Fruit fly (Drosophila melanogaster) whole organism, wandering third instar larva: Measurements from ENCODE around the gene CG34348.

ENCODE experiments used
- Abd-B ChIP-seq: fragments of >200 bp; optimal IDR thresholded peaks from 2 replicates; lab custom pipeline; 2017; ENCODE audit warnings: missing biosample characterization, missing genetic modification characterization
- CG9705 ChIP-seq: fragments of 200-800 bp; sonication (Bioruptor generic); optimal IDR thresholded peaks from 2 replicates; lab custom pipeline; 2018; ENCODE audit warnings: missing biosample characterization, mild to moderate bottlenecking, missing genetic modification characterization
- Jra ChIP-seq: sonication (Bioruptor generic); optimal IDR thresholded peaks from 2 replicates; lab custom pipeline; 2016; ENCODE audit warnings: missing biosample characterization, missing genetic modification characterization
- br ChIP-seq: fragments of 200-800 bp; sonication (Bioruptor generic); optimal IDR thresholded peaks from 2 replicates; lab custom pipeline; 2016; ENCODE audit warnings: missing biosample characterization, missing genetic modification characterization
- dl ChIP-seq, 2 experiments: fragments of 175-275, 200-275 bp in 1 of 2; fragments of 200-275 bp in 1 of 2; sonication (Bioruptor generic); optimal IDR thresholded peaks; lab custom pipeline; 2018; ENCODE audit warnings: mild to moderate bottlenecking in 2 of 2, missing biosample characterization in 2 of 2, missing genetic modification characterization in 2 of 2, moderate library complexity in 2 of 2; ENCODE audit not compliant: partially characterized antibody in 2 of 2, insufficient read depth in 1 of 2
- dsf ChIP-seq: sonication (Bioruptor generic); optimal IDR thresholded peaks from 2 replicates; lab custom pipeline; 2016; ENCODE audit warnings: missing biosample characterization, missing genetic modification characterization, borderline replicate concordance
- ey ChIP-seq: fragments of 200-800 bp; sonication (Bioruptor generic); optimal IDR thresholded peaks from 2 replicates; lab custom pipeline; 2016; ENCODE audit warnings: missing biosample characterization, missing genetic modification characterization
- fru ChIP-seq: fragments of 200-800 bp; sonication (Bioruptor generic); optimal IDR thresholded peaks from 3 replicates; lab custom pipeline; 2016; ENCODE audit warnings: missing biosample characterization, mild to moderate bottlenecking, missing genetic modification characterization
- h ChIP-seq: fragments of 200-800 bp; sonication (Bioruptor generic); optimal IDR thresholded peaks from 3 replicates; lab custom pipeline; 2016; ENCODE audit warnings: missing biosample characterization, mild to moderate bottlenecking, missing genetic modification characterization
- lola ChIP-seq: fragments of >200 bp; optimal IDR thresholded peaks from 2 replicates; lab custom pipeline; 2017; ENCODE audit warnings: missing biosample characterization, missing genetic modification characterization
- pan ChIP-seq: fragments of >200 bp; optimal IDR thresholded peaks from 2 replicates; lab custom pipeline; 2017
- sage ChIP-seq: fragments of 200-800 bp; sonication (Bioruptor generic); optimal IDR thresholded peaks from 2 replicates; lab custom pipeline; 2016; ENCODE audit warnings: missing biosample characterization, mild to moderate bottlenecking, missing genetic modification characterization
- usp ChIP-seq: fragments of >200 bp; optimal IDR thresholded peaks from 2 replicates; lab custom pipeline; 2017; ENCODE audit warnings: missing biosample characterization, missing genetic modification characterization

- TF ChIP-seq br (GFP tag; lab: Kevin White, UChicago): no peak
- no peak for TF ChIP-seq pan (lab: Kevin White, UChicago)
- TF ChIP-seq h (GFP tag; lab: Kevin White, UChicago): no peak
- no peak for TF ChIP-seq dsf (GFP tag; lab: Kevin White, UChicago)
- TF ChIP-seq ey (GFP tag; lab: Kevin White, UChicago): no peak
- TF ChIP-seq fru: no peak
- TF ChIP-seq usp (GFP tag; lab: Kevin White, UChicago): no peak
- TF ChIP-seq sage: no peak
- TF ChIP-seq lola (GFP tag; lab: Kevin White, UChicago): no peak
- no peak for TF ChIP-seq dl (GFP tag; optimal IDR thresholded peaks at IDR 0.05; lab: Kevin White, UChicago; ENCODE audit: insufficient read depth in 1 of 2, partially characterized antibody in 2 of 2)
- no peak for TF ChIP-seq CG9705 (GFP tag; lab: Kevin White, UChicago)
- TF ChIP-seq Jra (GFP tag; lab: Kevin White, UChicago): no peak
- TF ChIP-seq Abd-B (GFP tag; lab: Kevin White, UChicago): no peak
Observed at dm6 chrX:11393003-11393620, 53.4 kb downstream of the CG34348 start.
